Fruit fly (Drosophila melanogaster) whole organism, embryonic: ENCODE measurements around the gene CrebB.

Source experiments
- CG10267 ChIP-seq: fragments of 200-800 bp; sonication (Bioruptor generic); optimal IDR thresholded peaks from 2 replicates; lab custom pipeline; 2018; ENCODE audit warnings: missing biosample characterization, mild to moderate bottlenecking, missing genetic modification characterization, moderate library complexity
- CG11247 ChIP-seq: fragments of 200-800 bp; sonication (Bioruptor generic); IDR thresholded peaks from 2 replicates; pipeline ENCODE4 v1.3.6; 2022; ENCODE audit warnings: missing biosample characterization, missing genetic modification characterization
- CG11695 ChIP-seq: fragments of 200-800 bp; sonication (Bioruptor generic); IDR thresholded peaks from 3 replicates; pipeline ENCODE4 v1.3.6; 2022; ENCODE audit warnings: missing biosample characterization, missing genetic modification characterization
- CG12071 ChIP-seq: fragments of 200-800 bp; sonication (Bioruptor generic); optimal IDR thresholded peaks from 3 replicates; lab custom pipeline; 2018; ENCODE audit warnings: missing biosample characterization, mild to moderate bottlenecking, missing genetic modification characterization
- CG12299 ChIP-seq: fragments of 200-800 bp; sonication (Bioruptor generic); optimal IDR thresholded peaks from 2 replicates; lab custom pipeline; 2018; ENCODE audit warnings: missing biosample characterization, mild to moderate bottlenecking, missing genetic modification characterization
- CG13775 ChIP-seq: fragments of 200-800 bp; sonication (Bioruptor generic); optimal IDR thresholded peaks from 3 replicates; lab custom pipeline; 2017; ENCODE audit warnings: missing biosample characterization, mild to moderate bottlenecking, missing genetic modification characterization
- CG14050 ChIP-seq: fragments of 200-800 bp; sonication (Bioruptor generic); IDR thresholded peaks from 3 replicates; pipeline ENCODE4 v1.3.6; 2022; ENCODE audit warnings: missing biosample characterization, missing genetic modification characterization
- CG14441 ChIP-seq: fragments of 200-800 bp; sonication (Bioruptor generic); IDR thresholded peaks from 2 replicates; pipeline ENCODE4 v1.3.6; 2022; ENCODE audit warnings: missing biosample characterization, missing genetic modification characterization
- CG14710 ChIP-seq: fragments of 200-800 bp; sonication (Bioruptor generic); optimal IDR thresholded peaks from 3 replicates; lab custom pipeline; 2019; ENCODE audit warnings: missing biosample characterization, mild to moderate bottlenecking, missing genetic modification characterization, moderate library complexity
- CG16779 ChIP-seq: fragments of 200-800 bp; sonication (Bioruptor generic); IDR thresholded peaks from 2 replicates; pipeline ENCODE4 v1.3.6; 2022; ENCODE audit warnings: missing biosample characterization, missing genetic modification characterization
- CG18011 ChIP-seq: fragments of 200-800 bp; sonication (Bioruptor generic); optimal IDR thresholded peaks from 2 replicates; lab custom pipeline; 2017; ENCODE audit warnings: missing biosample characterization, missing genetic modification characterization, mild to moderate bottlenecking, moderate library complexity, missing genotype
- CG18599 ChIP-seq: fragments of 200-800 bp; sonication (Bioruptor generic); optimal IDR thresholded peaks from 3 replicates; lab custom pipeline; 2017; ENCODE audit warnings: missing biosample characterization, missing genetic modification characterization, mild to moderate bottlenecking, moderate library complexity, missing genetic modification reagents
- CG2712 ChIP-seq: fragments of 200-800 bp; optimal IDR thresholded peaks from 3 replicates; lab custom pipeline; 2019; ENCODE audit warnings: missing biosample characterization, mild to moderate bottlenecking, missing genetic modification characterization, moderate library complexity
- CG30431 ChIP-seq: fragments of 200-800 bp; sonication (Bioruptor generic); optimal IDR thresholded peaks from 2 replicates; lab custom pipeline; 2017; ENCODE audit warnings: missing biosample characterization, missing genetic modification characterization
- CG4328 ChIP-seq: fragments of 200-800 bp; sonication (Bioruptor generic); optimal IDR thresholded peaks from 3 replicates; lab custom pipeline; 2017; ENCODE audit warnings: missing biosample characterization, missing genetic modification reagents, missing genetic modification characterization
- CG6813 ChIP-seq: fragments of 200-800 bp; sonication (Bioruptor generic); optimal IDR thresholded peaks from 2 replicates; lab custom pipeline; 2017; ENCODE audit warnings: missing biosample characterization, missing genetic modification characterization, mild to moderate bottlenecking, moderate library complexity, missing genetic modification reagents
- CG7271 ChIP-seq: fragments of 200-800 bp; sonication (Bioruptor generic); optimal IDR thresholded peaks from 2 replicates; lab custom pipeline; 2018; ENCODE audit warnings: missing biosample characterization, mild to moderate bottlenecking, missing genetic modification characterization, moderate library complexity
- CG7963 ChIP-seq: fragments of 200-800 bp; sonication (Bioruptor generic); IDR thresholded peaks from 3 replicates; pipeline ENCODE4 v1.3.6; 2022; ENCODE audit warnings: missing biosample characterization, missing genetic modification characterization; ENCODE audit not compliant: partially characterized antibody
- CG9932 ChIP-seq: fragments of 200-800 bp; sonication (Bioruptor generic); IDR thresholded peaks from 2 replicates; pipeline ENCODE4 v1.3.6; 2022; ENCODE audit warnings: missing biosample characterization, missing genetic modification characterization
- D19A ChIP-seq: fragments of 200-800 bp; optimal IDR thresholded peaks from 3 replicates; lab custom pipeline; 2019; ENCODE audit warnings: missing biosample characterization, mild to moderate bottlenecking, missing genetic modification characterization, moderate library complexity
- Drgx ChIP-seq: fragments of 200-800 bp; sonication (Bioruptor generic); IDR thresholded peaks from 2 replicates; pipeline ENCODE4 v1.3.6; 2022; ENCODE audit warnings: missing biosample characterization, missing genetic modification characterization
- HmgZ ChIP-seq: fragments of 200-800 bp; sonication (Bioruptor generic); optimal IDR thresholded peaks from 2 replicates; lab custom pipeline; 2018; ENCODE audit warnings: missing biosample characterization, mild to moderate bottlenecking, missing genetic modification characterization
- Hr39 ChIP-seq: fragments of >200 bp; optimal IDR thresholded peaks from 2 replicates; lab custom pipeline; 2017
- Lhr ChIP-seq: fragments of 200-800 bp; sonication (Bioruptor generic); optimal IDR thresholded peaks from 3 replicates; lab custom pipeline; 2017; ENCODE audit warnings: mild to moderate bottlenecking, missing biosample characterization, missing genetic modification reagents, missing genetic modification characterization
- Lim3 ChIP-seq: fragments of 200-800 bp; sonication (Bioruptor generic); IDR thresholded peaks from 2 replicates; pipeline ENCODE4 v1.3.6; 2022; ENCODE audit warnings: missing biosample characterization, missing genetic modification characterization
- NC2β ChIP-seq: fragments of 200-800 bp; sonication (Bioruptor generic); optimal IDR thresholded peaks from 2 replicates; lab custom pipeline; 2016; ENCODE audit warnings: missing biosample characterization, missing genetic modification characterization
- NFAT ChIP-seq: fragments of 200-800 bp; sonication (Bioruptor generic); IDR thresholded peaks from 2 replicates; pipeline ENCODE4 v1.3.6; 2022; ENCODE audit warnings: missing biosample characterization, missing genetic modification characterization
- Oaz ChIP-seq: fragments of 200-800 bp; sonication (Bioruptor generic); IDR thresholded peaks from 2 replicates; pipeline ENCODE4 v1.3.6; 2022; ENCODE audit warnings: missing biosample characterization, missing genetic modification characterization
- Sry-δ ChIP-seq: fragments of 200-800 bp; sonication (Bioruptor generic); optimal IDR thresholded peaks from 2 replicates; lab custom pipeline; 2016; ENCODE audit warnings: missing biosample characterization, missing genetic modification characterization
- Trl ChIP-seq, 3 experiments: fragments of >200 bp in 2 of 3; fragments of 200-800 bp in 1 of 3; sonication (Bioruptor generic) in 1 of 3; optimal IDR thresholded peaks; 2 replicates in 1 of 3; 3 replicates in 2 of 3; lab custom pipeline; 2016 to 2017; ENCODE audit warnings: missing biosample characterization in 1 of 3, missing genetic modification characterization in 1 of 3
- abd-A ChIP-seq: fragments of 200-800 bp; sonication (Bioruptor generic); optimal IDR thresholded peaks from 3 replicates; lab custom pipeline; 2019; ENCODE audit warnings: missing biosample characterization, mild to moderate bottlenecking, missing genetic modification characterization, moderate library complexity
- ara ChIP-seq: fragments of 200-800 bp; sonication (Bioruptor generic); IDR thresholded peaks from 2 replicates; pipeline ENCODE4 v1.3.6; 2022; ENCODE audit warnings: missing biosample characterization, missing genetic modification characterization
- bab2 ChIP-seq: fragments of 200-800 bp; sonication (Bioruptor generic); optimal IDR thresholded peaks from 2 replicates; lab custom pipeline; 2016; ENCODE audit warnings: missing biosample characterization, missing genetic modification characterization
- bcd ChIP-seq: fragments of 200-800 bp; sonication (Bioruptor generic); optimal IDR thresholded peaks from 2 replicates; lab custom pipeline; 2017; ENCODE audit warnings: missing biosample characterization, mild to moderate bottlenecking, missing genetic modification characterization
- chif ChIP-seq, 2 experiments: fragments of 200-800 bp; sonication (Bioruptor generic); optimal IDR thresholded peaks; 3 replicates each; lab custom pipeline; 2016; ENCODE audit warnings: missing biosample characterization in 2 of 2, missing genetic modification characterization in 2 of 2
- crol ChIP-seq: fragments of 200-800 bp; sonication (Bioruptor generic); IDR thresholded peaks from 2 replicates; pipeline ENCODE4 v1.3.6; 2022; ENCODE audit warnings: missing biosample characterization, missing genetic modification characterization
- danr ChIP-seq: fragments of 200-800 bp; sonication (Bioruptor generic); IDR thresholded peaks from 2 replicates; pipeline ENCODE4 v1.3.6; 2022; ENCODE audit warnings: missing biosample characterization, missing genetic modification characterization
- dmrt11E ChIP-seq: fragments of 200-800 bp; sonication (Bioruptor generic); optimal IDR thresholded peaks from 3 replicates; lab custom pipeline; 2018; ENCODE audit warnings: missing biosample characterization, mild to moderate bottlenecking, missing genetic modification characterization, moderate library complexity
- gsb-n ChIP-seq: fragments of 200-800 bp; sonication (Bioruptor generic); optimal IDR thresholded peaks from 3 replicates; lab custom pipeline; 2018; ENCODE audit warnings: missing biosample characterization, mild to moderate bottlenecking, missing genetic modification characterization
- hbn ChIP-seq: fragments of 200-800 bp; sonication (Bioruptor generic); IDR thresholded peaks from 2 replicates; pipeline ENCODE4 v1.3.6; 2022; ENCODE audit warnings: missing biosample characterization, missing genetic modification characterization; ENCODE audit not compliant: partially characterized antibody
- her ChIP-seq: fragments of 200-800 bp; sonication (Bioruptor generic); optimal IDR thresholded peaks from 2 replicates; lab custom pipeline; 2016; ENCODE audit warnings: missing biosample characterization, missing genetic modification characterization
- mirr ChIP-seq: fragments of 200-800 bp; sonication (Bioruptor generic); optimal IDR thresholded peaks from 3 replicates; lab custom pipeline; 2018; ENCODE audit warnings: missing biosample characterization, mild to moderate bottlenecking, missing genetic modification characterization
- mld ChIP-seq: fragments of 200-800 bp; sonication (Bioruptor generic); IDR thresholded peaks from 3 replicates; pipeline ENCODE4 v1.3.6; 2022; ENCODE audit warnings: missing biosample characterization, missing genetic modification characterization; ENCODE audit not compliant: partially characterized antibody
- onecut ChIP-seq: fragments of 200-800 bp; sonication (Bioruptor generic); IDR thresholded peaks from 2 replicates; pipeline ENCODE4 v1.3.6; 2022; ENCODE audit warnings: missing biosample characterization, missing genetic modification characterization
- sisA ChIP-seq: fragments of 200-800 bp; sonication (Bioruptor generic); IDR thresholded peaks from 2 replicates; pipeline ENCODE4 v1.3.6; 2022; ENCODE audit warnings: missing biosample characterization, missing genetic modification characterization
- sug ChIP-seq: fragments of 200-800 bp; optimal IDR thresholded peaks from 2 replicates; lab custom pipeline; 2019; ENCODE audit warnings: missing biosample characterization, mild to moderate bottlenecking, missing genetic modification characterization, moderate library complexity
- tio ChIP-seq: fragments of 200-800 bp; sonication (Bioruptor generic); optimal IDR thresholded peaks from 2 replicates; lab custom pipeline; 2017; ENCODE audit warnings: missing biosample characterization, missing genetic modification characterization, inconsistent platforms
- tna ChIP-seq: fragments of 200-800 bp; sonication (Bioruptor generic); IDR thresholded peaks from 2 replicates; pipeline ENCODE4 v1.3.6; 2022; ENCODE audit warnings: missing biosample characterization, missing genetic modification characterization; ENCODE audit not compliant: partially characterized antibody
- wdn ChIP-seq: fragments of 200-800 bp; sonication (Bioruptor generic); IDR thresholded peaks from 2 replicates; pipeline ENCODE4 v1.3.6; 2022; ENCODE audit warnings: missing biosample characterization, missing genetic modification characterization

The CrebB gene

DNA sequence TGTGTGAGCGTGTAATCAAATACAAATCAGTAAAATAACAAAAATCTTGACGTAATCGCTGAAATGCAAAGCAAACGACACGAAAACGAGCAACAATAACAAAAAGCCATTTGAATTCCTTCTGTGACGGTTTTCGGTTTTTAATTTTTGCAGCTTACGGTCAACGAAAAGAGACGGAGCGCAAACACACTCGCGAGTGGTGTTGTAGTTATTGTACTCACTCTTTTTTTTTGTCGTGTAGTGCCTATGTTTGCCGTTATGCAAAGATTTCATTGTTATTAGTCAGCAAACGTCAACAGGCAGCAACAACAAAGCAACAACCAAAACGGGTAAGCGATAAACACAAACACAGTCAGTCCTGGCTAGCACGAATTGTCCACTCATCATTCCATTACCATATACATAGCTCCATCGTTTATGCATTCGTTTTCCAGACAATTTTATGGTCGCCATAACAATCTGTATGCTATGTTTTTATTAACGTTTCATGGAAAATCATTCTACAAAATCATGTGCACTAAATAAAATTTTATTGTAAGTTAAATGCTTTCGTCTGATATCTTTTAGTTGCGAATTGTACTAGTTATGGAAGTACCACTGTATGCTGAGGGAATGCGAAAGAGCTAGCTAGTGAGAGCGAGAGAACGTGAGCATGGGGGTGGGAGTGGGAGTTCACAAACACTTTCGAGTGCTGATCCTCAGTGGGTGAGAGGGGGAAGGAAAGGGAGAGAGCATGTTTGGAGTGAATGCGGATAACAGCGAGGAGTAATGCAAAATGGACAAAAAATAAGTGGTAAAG, 893 bp downstream of the CrebB start (continued):
- TF ChIP-seq abd-A (tag; lab: Kevin White, UChicago) (peak; percentile 28), sug (tag; lab: Kevin White, UChicago) (peak; percentile 88), NFAT (GFP tag; lab: Robert Waterston, UW) (peak; percentile 42; the same call in 1 of the 2 replicates), CG14441 (GFP tag; lab: Robert Waterston, UW) (peak; percentile 71), CG10267 (tag; lab: Kevin White, UChicago) (peak; percentile 20), her (peak; percentile 44), CG18011 (GFP tag; lab: Kevin White, UChicago) (peak; percentile 15), CG6813 (GFP tag; lab: Kevin White, UChicago) (peak; percentile 53), CG7271 (no peak), NC2β (GFP tag; lab: Kevin White, UChicago) (peak; percentile 28), hbn (GFP tag; lab: Robert Waterston, UW) (no peak), HmgZ (tag; lab: Kevin White, UChicago) (peak; percentile 92), crol (GFP tag; lab: Robert Waterston, UW) (peak; percentile 90), onecut (GFP tag; lab: Robert Waterston, UW) (peak; percentile 52), CG30431 (peak; percentile 30), Oaz (GFP tag; lab: Robert Waterston, UW) (peak; percentile 43; the same call in 1 of the 2 replicates), Lim3 (GFP tag; lab: Robert Waterston, UW) (no peak), CG11695 (GFP tag; lab: Robert Waterston, UW) (peak; percentile 78), bcd (peak; percentile 63), Trl (optimal IDR thresholded peaks at IDR 0.05; lab: Kevin White, UChicago) (peak; percentile 51 to 79), Trl (GFP tag; optimal IDR thresholded peaks at IDR 0.05; lab: Kevin White, UChicago) (peak; percentile 51), Sry-δ (GFP tag; lab: Kevin White, UChicago) (no peak), mld (GFP tag; lab: Robert Waterston, UW) (no peak), Lhr (GFP tag; lab: Kevin White, UChicago) (no peak), dmrt11E (tag; lab: Kevin White, UChicago) (no peak), CG18599 (peak; percentile 88), CG13775 (GFP tag; lab: Kevin White, UChicago) (peak; percentile 5), sisA (GFP tag; lab: Robert Waterston, UW) (peak; percentile 64), tio (peak; percentile 36), CG12299 (tag; lab: Kevin White, UChicago) (peak; percentile 66), CG7963 (GFP tag; lab: Robert Waterston, UW) (no peak), wdn (GFP tag; lab: Robert Waterston, UW) (no peak; the same call in 1 of the 2 replicates), chif (GFP tag; optimal IDR thresholded peaks at IDR 0.05; lab: Kevin White, UChicago) (peak; percentile 23 to 49), CG11247 (GFP tag; lab: Robert Waterston, UW) (peak; percentile 67), tna (no peak), CG2712 (tag; lab: Kevin White, UChicago) (peak; percentile 68), ara (no peak), mirr (GFP tag; lab: Kevin White, UChicago) (peak; percentile 81), CG12071 (GFP tag; lab: Kevin White, UChicago) (peak; percentile 65), CG14710 (tag; lab: Kevin White, UChicago) (peak; percentile 10), CG14050 (GFP tag; lab: Robert Waterston, UW) (peak; percentile 57; the same call in 1 of the 3 replicates), CG9932 (GFP tag; lab: Robert Waterston, UW) (peak; percentile 90), danr (peak; percentile 72), Drgx (GFP tag; lab: Robert Waterston, UW) (peak; percentile 74), Hr39 (lab: Kevin White, UChicago) (no peak), CG16779 (GFP tag; lab: Robert Waterston, UW) (no peak), bab2 (GFP tag; lab: Kevin White, UChicago) (peak; percentile 75), CG4328 (GFP tag; lab: Kevin White, UChicago) (peak; percentile 84), D19A (tag; lab: Kevin White, UChicago) (peak; percentile 62), gsb-n (tag; lab: Kevin White, UChicago) (no peak)
